Worm (Caenorhabditis elegans) whole organism, young adult: ENCODE results near the gene gpd-2.
A peak's percentile ranks its signal among the peaks of the same experiment; 100 is the strongest.

Source experiments
- ama-1 ChIP-seq, 3 experiments: fragments of 150-350 bp in 1 of 3; sonication (generic microtip) in 2 of 3; optimal IDR thresholded peaks; 2 replicates each; lab custom pipeline; 2014 to 2018; ENCODE audit warnings: missing biosample characterization in 2 of 3, missing genetic modification characterization in 2 of 3, missing genetic modification reagents in 2 of 3
- aptf-3 ChIP-seq: fragments of 200-800 bp; sonication (Bioruptor generic); IDR thresholded peaks from 2 replicates; pipeline ENCODE4 v1.3.6; 2022; ENCODE audit warnings: missing genetic modification characterization, missing compliant biosample characterization
- cebp-1 ChIP-seq, 2 experiments: fragments of 200-800 bp in 1 of 2; sonication (Bioruptor generic) in 1 of 2; sonication (generic microtip) in 1 of 2; IDR thresholded peaks in 1 of 2; optimal IDR thresholded peaks in 1 of 2; 2 replicates each; pipeline versions ENCODE4 v1.3.6 to Lab custom; 2017 to 2022; ENCODE audit warnings: missing compliant biosample characterization in 2 of 2, missing genetic modification characterization in 2 of 2, mild to moderate bottlenecking in 1 of 2, missing genetic modification reagents in 1 of 2, moderate library complexity in 1 of 2
- nfya-1 ChIP-seq: sonication (generic microtip); optimal IDR thresholded peaks from 2 replicates; lab custom pipeline; 2017; ENCODE audit warnings: antibody characterized with exemption, missing compliant biosample characterization, missing genetic modification characterization, borderline replicate concordance; ENCODE audit not compliant: insufficient read depth
- sea-2 ChIP-seq: fragments of 200-800 bp; sonication (Bioruptor generic); IDR thresholded peaks from 2 replicates; pipeline ENCODE4 v1.3.6; 2022; ENCODE audit warnings: missing genetic modification characterization, missing compliant biosample characterization
- unc-62 ChIP-seq: fragments of 150-350 bp; optimal IDR thresholded peaks from 2 replicates; lab custom pipeline; 2014; ENCODE audit warnings: missing biosample characterization, missing genetic modification reagents, missing genetic modification characterization

ce11 chrX:3112946-3113427 lies 1.5 kb downstream of the gpd-2 start, which contains the start of gene gpd-3:
- TF ChIP-seq ama-1 (optimal IDR thresholded peaks at IDR 0.05; lab: Kevin White, UChicago) (peak; percentile 71), ama-1 (GFP tag; optimal IDR thresholded peaks at IDR 0.05; lab: Kevin White, UChicago) (no peak), unc-62 (GFP tag; lab: Kevin White, UChicago) (no peak), aptf-3 (GFP tag; lab: Robert Waterston, UW) (no peak), cebp-1 (GFP tag; IDR thresholded peaks at IDR 0.05; lab: Robert Waterston, UW) (peak; percentile 40; the same call in 1 of the 2 replicates), cebp-1 (tag; optimal IDR thresholded peaks at IDR 0.05; lab: Kevin White, UChicago) (peak; percentile 45), sea-2 (GFP tag; lab: Robert Waterston, UW) (no peak), nfya-1 (tag; lab: Kevin White, UChicago) (no peak)
